Worm (Caenorhabditis elegans) whole organism, L4 larva: Measurements from ENCODE around the gene Y37D8A.26.

Experiments
- F26F4.8 ChIP-seq: fragments of 200-800 bp; sonication (Bioruptor generic); conservative IDR thresholded peaks from 2 replicates; pipeline ENCODE4 v1.3.6; 2022; ENCODE audit warnings: missing genetic modification characterization, missing compliant biosample characterization
- F44E2.7 ChIP-seq: fragments of 200-800 bp; sonication (Bioruptor generic); IDR thresholded peaks from 2 replicates; pipeline ENCODE4 v2.1.2; 2022; ENCODE audit warnings: missing genetic modification characterization, missing compliant biosample characterization
- F49E8.2 ChIP-seq: sonication (generic microtip); optimal IDR thresholded peaks from 2 replicates; lab custom pipeline; 2016; ENCODE audit warnings: missing compliant biosample characterization, mild to moderate bottlenecking, missing genetic modification characterization, borderline replicate concordance
- R02D3.7 ChIP-seq: fragments of 150-350 bp; sonication (generic microtip); optimal IDR thresholded peaks from 3 replicates; lab custom pipeline; 2014; ENCODE audit warnings: missing biosample characterization, missing genetic modification characterization
- T26A8.4 ChIP-seq: fragments of 200-800 bp; sonication (Bioruptor generic); IDR thresholded peaks from 2 replicates; pipeline ENCODE4 v1.3.6; 2022; ENCODE audit warnings: missing genetic modification characterization, missing compliant biosample characterization
- Y105C5A.15 ChIP-seq: fragments of 200-800 bp; sonication (Bioruptor generic); IDR thresholded peaks from 2 replicates; pipeline ENCODE4 v1.3.6; 2022; ENCODE audit warnings: missing genetic modification characterization, missing compliant biosample characterization
- Y5F2A.4 ChIP-seq: fragments of 200-800 bp; sonication (Bioruptor generic); optimal IDR thresholded peaks from 2 replicates; lab custom pipeline; 2018; ENCODE audit warnings: mild to moderate bottlenecking, missing genetic modification characterization, missing compliant biosample characterization
- ZK337.2 ChIP-seq: fragments of 200-800 bp; sonication (Bioruptor generic); IDR thresholded peaks from 2 replicates; pipeline ENCODE4 v1.3.6; 2022; ENCODE audit warnings: missing genetic modification reagents, missing genetic modification characterization, missing compliant biosample characterization
- ZK546.5 ChIP-seq, 2 experiments: sonication (generic microtip); optimal IDR thresholded peaks; 2 replicates each; lab custom pipeline; 2017; ENCODE audit warnings: missing biosample characterization in 2 of 2, missing genetic modification characterization in 2 of 2
- arid-1 ChIP-seq: fragments of 200-800 bp; sonication (Bioruptor generic); conservative IDR thresholded peaks from 2 replicates; pipeline ENCODE4 v1.3.6; 2022; ENCODE audit warnings: missing genetic modification reagents, missing genetic modification characterization, missing compliant biosample characterization
- attf-4 ChIP-seq: sonication (generic microtip); optimal IDR thresholded peaks from 3 replicates; lab custom pipeline; 2017; ENCODE audit warnings: missing biosample characterization, missing genetic modification characterization
- ceh-20 ChIP-seq: fragments of 200-800 bp; sonication (Bioruptor generic); IDR thresholded peaks from 2 replicates; pipeline ENCODE4 v1.3.6; 2022; ENCODE audit warnings: missing genetic modification reagents, missing genetic modification characterization, missing compliant biosample characterization
- ceh-44 ChIP-seq: fragments of 200-800 bp; sonication (Bioruptor generic); IDR thresholded peaks from 2 replicates; pipeline ENCODE4 v1.3.6; 2022; ENCODE audit warnings: missing genetic modification reagents, missing genetic modification characterization, missing compliant biosample characterization
- ceh-62 ChIP-seq: sonication (generic microtip); optimal IDR thresholded peaks from 2 replicates; lab custom pipeline; 2017; ENCODE audit warnings: missing biosample characterization, missing genetic modification characterization
- ceh-82 ChIP-seq: sonication (generic microtip); optimal IDR thresholded peaks from 2 replicates; lab custom pipeline; 2017; ENCODE audit warnings: missing biosample characterization, missing genetic modification characterization
- daf-19 ChIP-seq: fragments of 200-800 bp; sonication (Bioruptor generic); conservative IDR thresholded peaks from 2 replicates; pipeline ENCODE4 v1.3.6; 2022; ENCODE audit warnings: missing genetic modification characterization, missing compliant biosample characterization
- dmd-9 ChIP-seq: fragments of 200-800 bp; sonication (Bioruptor generic); IDR thresholded peaks from 2 replicates; pipeline ENCODE4 v1.3.6; 2022; ENCODE audit warnings: missing genetic modification reagents, missing genetic modification characterization, missing compliant biosample characterization
- dpl-1 ChIP-seq: fragments of 150-350 bp; optimal IDR thresholded peaks from 2 replicates; lab custom pipeline; 2014; ENCODE audit warnings: missing biosample characterization, missing genetic modification reagents, missing genetic modification characterization
- dve-1 ChIP-seq: sonication (generic microtip); optimal IDR thresholded peaks from 2 replicates; lab custom pipeline; 2017; ENCODE audit warnings: antibody characterized with exemption, mild to moderate bottlenecking, missing genetic modification characterization, missing compliant biosample characterization; ENCODE audit not compliant: insufficient read depth
- egl-27 ChIP-seq: sonication (generic microtip); optimal IDR thresholded peaks from 3 replicates; lab custom pipeline; 2017; ENCODE audit warnings: missing biosample characterization, missing genetic modification reagents, missing genetic modification characterization
- egl-43 ChIP-seq: fragments of 200-800 bp; sonication (Bioruptor generic); IDR thresholded peaks from 2 replicates; pipeline ENCODE4 v1.3.6; 2022; ENCODE audit warnings: missing genetic modification reagents, missing genetic modification characterization, missing compliant biosample characterization
- fkh-10 ChIP-seq: fragments of 150-350 bp; optimal IDR thresholded peaks from 2 replicates; lab custom pipeline; 2014; ENCODE audit warnings: missing biosample characterization, missing genetic modification reagents, missing genetic modification characterization
- fos-1 ChIP-seq: fragments of 150-350 bp; optimal IDR thresholded peaks from 2 replicates; lab custom pipeline; 2014; ENCODE audit warnings: missing biosample characterization, missing genetic modification characterization
- gei-8 ChIP-seq: fragments of 200-800 bp; sonication (Bioruptor generic); optimal IDR thresholded peaks from 2 replicates; lab custom pipeline; 2018; ENCODE audit warnings: mild to moderate bottlenecking, missing genetic modification characterization, missing compliant biosample characterization
- jun-1 ChIP-seq: fragments of 150-350 bp; optimal IDR thresholded peaks from 2 replicates; lab custom pipeline; 2014; ENCODE audit warnings: missing biosample characterization, missing genetic modification reagents, missing genetic modification characterization
- lim-7 ChIP-seq: fragments of 200-800 bp; sonication (Bioruptor generic); IDR thresholded peaks from 2 replicates; pipeline ENCODE4 v1.3.6; 2022; ENCODE audit warnings: missing genetic modification characterization, missing compliant biosample characterization
- lin-1 ChIP-seq: fragments of 200-800 bp; sonication (Bioruptor generic); IDR thresholded peaks from 2 replicates; pipeline ENCODE4 v1.3.6; 2022; ENCODE audit warnings: missing genetic modification reagents, missing genetic modification characterization, missing compliant biosample characterization
- lin-13 ChIP-seq: fragments of 150-350 bp; optimal IDR thresholded peaks from 2 replicates; lab custom pipeline; 2014; ENCODE audit warnings: missing biosample characterization, missing genetic modification reagents, missing genetic modification characterization
- lin-29 ChIP-seq: fragments of 200-800 bp; sonication (Bioruptor generic); IDR thresholded peaks from 2 replicates; pipeline ENCODE4 v1.3.6; 2022; ENCODE audit warnings: missing genetic modification reagents, missing genetic modification characterization, missing compliant biosample characterization
- lin-39 ChIP-seq: fragments of 150-350 bp; optimal IDR thresholded peaks from 2 replicates; lab custom pipeline; 2014; ENCODE audit warnings: missing biosample characterization, missing genetic modification reagents, missing genetic modification characterization
- madf-9 ChIP-seq: fragments of 200-800 bp; sonication (Bioruptor generic); conservative IDR thresholded peaks from 2 replicates; pipeline ENCODE4 v1.3.6; 2022; ENCODE audit warnings: missing genetic modification reagents, missing genetic modification characterization, missing compliant biosample characterization
- mdt-29 ChIP-seq: fragments of 200-800 bp; sonication (Bioruptor generic); IDR thresholded peaks from 2 replicates; pipeline ENCODE4 v1.3.6; 2022; ENCODE audit warnings: missing genetic modification reagents, missing genetic modification characterization, missing compliant biosample characterization
- mes-2 ChIP-seq: sonication (generic microtip); optimal IDR thresholded peaks from 2 replicates; lab custom pipeline; 2016; ENCODE audit warnings: missing genotype, mild to moderate bottlenecking, missing genetic modification characterization, missing compliant biosample characterization; ENCODE audit not compliant: poor library complexity, severe bottlenecking
- nhr-10 ChIP-seq: fragments of 150-350 bp; optimal IDR thresholded peaks from 2 replicates; lab custom pipeline; 2014; ENCODE audit warnings: missing biosample characterization, missing genetic modification characterization
- nhr-11 ChIP-seq: fragments of 150-350 bp; optimal IDR thresholded peaks from 2 replicates; lab custom pipeline; 2014; ENCODE audit warnings: missing biosample characterization, missing genetic modification characterization
- nhr-111 ChIP-seq: fragments of 200-800 bp; sonication (Bioruptor generic); optimal IDR thresholded peaks from 2 replicates; lab custom pipeline; 2018; ENCODE audit warnings: mild to moderate bottlenecking, missing genetic modification characterization, missing compliant biosample characterization
- nhr-28 ChIP-seq: fragments of 150-350 bp; optimal IDR thresholded peaks from 2 replicates; lab custom pipeline; 2014; ENCODE audit warnings: missing biosample characterization, missing genetic modification characterization
- nhr-42 ChIP-seq: fragments of 200-800 bp; sonication (Bioruptor generic); IDR thresholded peaks from 2 replicates; pipeline ENCODE4 v1.3.6; 2022; ENCODE audit warnings: missing genetic modification characterization, missing compliant biosample characterization
- nhr-6 ChIP-seq: fragments of 150-350 bp; optimal IDR thresholded peaks from 2 replicates; lab custom pipeline; 2014; ENCODE audit warnings: missing biosample characterization, missing genetic modification characterization
- nhr-76 ChIP-seq: fragments of 150-350 bp; optimal IDR thresholded peaks from 2 replicates; lab custom pipeline; 2014; ENCODE audit warnings: missing biosample characterization, missing genetic modification characterization
- saeg-2 ChIP-seq: fragments of 200-800 bp; sonication (Bioruptor generic); IDR thresholded peaks from 2 replicates; pipeline ENCODE4 v1.3.6; 2022; ENCODE audit warnings: missing genetic modification reagents, missing genetic modification characterization, missing compliant biosample characterization
- set-16 ChIP-seq: fragments of 200-800 bp; sonication (Bioruptor generic); IDR thresholded peaks from 2 replicates; pipeline ENCODE4 v1.3.6; 2022; ENCODE audit warnings: missing genetic modification reagents, missing genetic modification characterization, missing compliant biosample characterization
- snpc-4 ChIP-seq: fragments of 150-350 bp; optimal IDR thresholded peaks from 2 replicates; lab custom pipeline; 2014; ENCODE audit warnings: missing biosample characterization, missing genetic modification characterization
- spr-3 ChIP-seq: fragments of 200-800 bp; sonication (Bioruptor generic); optimal IDR thresholded peaks from 2 replicates; lab custom pipeline; 2018; ENCODE audit warnings: mild to moderate bottlenecking, missing genetic modification characterization, missing compliant biosample characterization
- tag-97 ChIP-seq: fragments of 200-800 bp; sonication (Bioruptor generic); IDR thresholded peaks from 2 replicates; pipeline ENCODE4 v1.3.6; 2022; ENCODE audit warnings: missing genetic modification characterization, missing compliant biosample characterization
- unc-130 ChIP-seq: sonication (generic microtip); optimal IDR thresholded peaks from 2 replicates; lab custom pipeline; 2016; ENCODE audit warnings: missing genetic modification reagents, missing genetic modification characterization, missing compliant biosample characterization
- unc-39 ChIP-seq: sonication (generic microtip); optimal IDR thresholded peaks from 2 replicates; lab custom pipeline; 2017; ENCODE audit warnings: missing biosample characterization, missing genetic modification characterization
- vab-7 ChIP-seq: fragments of 200-800 bp; sonication (Bioruptor generic); IDR thresholded peaks from 2 replicates; pipeline ENCODE4 v1.3.6; 2022; ENCODE audit warnings: missing genetic modification reagents, missing genetic modification characterization, missing compliant biosample characterization
- zag-1 ChIP-seq: fragments of 150-350 bp; optimal IDR thresholded peaks from 2 replicates; lab custom pipeline; 2014; ENCODE audit warnings: missing biosample characterization, missing genetic modification characterization
- zfp-3 ChIP-seq: fragments of 200-800 bp; sonication (Bioruptor generic); conservative IDR thresholded peaks from 2 replicates; pipeline ENCODE4 v1.3.6; 2022; ENCODE audit warnings: missing genetic modification reagents, missing genetic modification characterization, missing compliant biosample characterization
- zip-11 ChIP-seq: fragments of 200-800 bp; sonication (Bioruptor generic); IDR thresholded peaks from 2 replicates; pipeline ENCODE4 v1.3.6; 2022; ENCODE audit warnings: missing genetic modification characterization, missing compliant biosample characterization
- zip-2 ChIP-seq: fragments of 150-350 bp; optimal IDR thresholded peaks from 2 replicates; lab custom pipeline; 2014; ENCODE audit warnings: missing biosample characterization, missing genetic modification characterization
- ztf-11 ChIP-seq: fragments of 150-350 bp; optimal IDR thresholded peaks from 2 replicates; lab custom pipeline; 2014; ENCODE audit warnings: missing biosample characterization, missing genetic modification characterization
- ztf-7 ChIP-seq: fragments of 150-350 bp; optimal IDR thresholded peaks from 2 replicates; lab custom pipeline; 2014; ENCODE audit warnings: missing biosample characterization, missing genetic modification characterization

Gene Y37D8A.26

DNA sequence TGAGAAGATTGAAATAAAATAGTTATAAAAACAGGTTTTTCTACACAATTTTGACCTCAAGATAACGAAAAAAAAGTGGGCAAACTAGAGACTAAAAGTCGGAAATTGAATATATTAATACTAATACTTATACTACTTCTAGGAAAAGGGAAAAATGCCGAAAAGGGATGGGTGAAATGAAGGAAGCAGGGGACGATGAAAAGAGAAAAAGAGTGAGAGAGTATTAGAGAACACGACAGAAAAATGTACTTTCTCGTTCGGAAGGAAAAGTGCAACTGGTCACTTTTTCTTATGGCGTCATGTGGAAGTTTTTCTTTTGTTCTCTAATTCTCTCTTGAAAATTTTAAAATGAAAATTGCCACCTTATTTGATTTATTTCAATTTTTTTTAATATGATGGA lies 15.2 kb downstream of the Y37D8A.26 start (continued):
- no peak for TF ChIP-seq vab-7 (GFP tag; lab: Robert Waterston, UW)
- TF ChIP-seq ceh-82, result no peak
- TF ChIP-seq tag-97 (GFP tag; lab: Robert Waterston, UW), result no peak
- peak; percentile 71 for TF ChIP-seq dve-1
- no peak for TF ChIP-seq jun-1 (tag; lab: Kevin White, UChicago)
- TF ChIP-seq set-16 (GFP tag; lab: Robert Waterston, UW), result no peak
- no peak for TF ChIP-seq lin-1 (GFP tag; lab: Robert Waterston, UW)
- TF ChIP-seq daf-19, result no peak
- TF ChIP-seq ztf-7 (tag; lab: Kevin White, UChicago), result no peak
- no peak for TF ChIP-seq F44E2.7
- no peak for TF ChIP-seq nhr-6 (tag; lab: Kevin White, UChicago)
- TF ChIP-seq ceh-20 (GFP tag; lab: Robert Waterston, UW), result no peak
- TF ChIP-seq mdt-29 (GFP tag; lab: Robert Waterston, UW), result no peak
- TF ChIP-seq dmd-9, result no peak
- no peak for TF ChIP-seq ZK337.2 (GFP tag; lab: Robert Waterston, UW)
- no peak for TF ChIP-seq F49E8.2 (tag; lab: Kevin White, UChicago)
- peak; percentile 54 for TF ChIP-seq nhr-11
- TF ChIP-seq arid-1 (GFP tag; lab: Robert Waterston, UW), result no peak
- no peak for TF ChIP-seq spr-3 (GFP tag; lab: Kevin White, UChicago)
- TF ChIP-seq ceh-44 (GFP tag; lab: Robert Waterston, UW), result no peak
- no peak for TF ChIP-seq ZK546.5 (tag; optimal IDR thresholded peaks at IDR 0.05; lab: Kevin White, UChicago)
- TF ChIP-seq nhr-76, result no peak
- no peak for TF ChIP-seq Y105C5A.15 (GFP tag; lab: Robert Waterston, UW)
- TF ChIP-seq lin-39, result no peak
- TF ChIP-seq mes-2 (tag; lab: Kevin White, UChicago), result peak; percentile 59
- TF ChIP-seq lin-13 (GFP tag; lab: Kevin White, UChicago), result no peak
- no peak for TF ChIP-seq snpc-4
- no peak for TF ChIP-seq zip-2 (tag; lab: Kevin White, UChicago)
- TF ChIP-seq attf-4 (tag; lab: Kevin White, UChicago), result no peak
- TF ChIP-seq nhr-28 (tag; lab: Kevin White, UChicago), result peak; percentile 80
- TF ChIP-seq nhr-10 (tag; lab: Kevin White, UChicago), result no peak
- no peak for TF ChIP-seq ztf-11 (tag; lab: Kevin White, UChicago)
- TF ChIP-seq unc-130 (GFP tag; lab: Kevin White, UChicago), result no peak
- no peak for TF ChIP-seq egl-43 (GFP tag; lab: Robert Waterston, UW)
- TF ChIP-seq lin-29 (GFP tag; lab: Robert Waterston, UW), result no peak
- TF ChIP-seq zfp-3, result no peak
- TF ChIP-seq nhr-42 (GFP tag; lab: Robert Waterston, UW), result no peak
- no peak for TF ChIP-seq unc-39 (tag; lab: Kevin White, UChicago)
- no peak for TF ChIP-seq gei-8 (GFP tag; lab: Kevin White, UChicago)
- TF ChIP-seq zag-1 (tag; lab: Kevin White, UChicago), result no peak
- no peak for TF ChIP-seq ceh-62 (tag; lab: Kevin White, UChicago)
- peak; percentile 60 for TF ChIP-seq fkh-10 (GFP tag; lab: Kevin White, UChicago)
- no peak for TF ChIP-seq R02D3.7 (tag; lab: Kevin White, UChicago)
- no peak for TF ChIP-seq madf-9
- TF ChIP-seq Y5F2A.4 (GFP tag; lab: Kevin White, UChicago), result no peak
- TF ChIP-seq F26F4.8 (GFP tag; lab: Robert Waterston, UW), result no peak
- no peak for TF ChIP-seq nhr-111 (GFP tag; lab: Kevin White, UChicago)
- TF ChIP-seq fos-1, result no peak
- no peak for TF ChIP-seq egl-27 (tag; lab: Kevin White, UChicago)
- no peak for TF ChIP-seq zip-11 (GFP tag; lab: Robert Waterston, UW)
- peak; percentile 24 for TF ChIP-seq dpl-1 (GFP tag; lab: Kevin White, UChicago)
- TF ChIP-seq saeg-2 (GFP tag; lab: Robert Waterston, UW), result no peak
- TF ChIP-seq lim-7 (GFP tag; lab: Robert Waterston, UW), result no peak
- no peak for TF ChIP-seq T26A8.4 (GFP tag; lab: Robert Waterston, UW)
